Worm (Caenorhabditis elegans): Measurements from ENCODE around the gene lec-8.

DNA sequence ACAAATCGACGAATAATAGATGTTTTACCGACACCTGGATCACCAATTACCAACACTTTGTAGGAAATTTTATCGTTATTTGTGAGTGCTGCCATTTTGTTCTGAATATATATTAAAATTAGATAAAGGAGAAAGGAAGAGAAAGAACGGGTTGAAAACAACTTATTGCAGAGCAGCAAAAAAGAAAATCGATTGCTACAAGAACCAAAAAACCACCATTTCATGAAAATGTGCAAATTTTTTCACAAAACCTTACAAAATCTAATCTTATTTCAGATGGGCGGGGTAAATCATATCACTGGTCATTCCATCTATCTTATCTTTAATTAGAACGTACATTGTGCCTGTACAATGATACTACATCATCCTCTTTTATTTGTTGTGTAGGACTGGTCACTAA, 31.7 kb downstream of the lec-8 start, which contains the start of gene glo-1:
- TF ChIP-seq ahr-1 (tag; optimal IDR thresholded peaks at IDR 0.05): no peak
- TF ChIP-seq sox-4 (tag; optimal IDR thresholded peaks at IDR 0.05): no peak
- no peak for TF ChIP-seq tbx-2 (tag; optimal IDR thresholded peaks at IDR 0.05)

Data from whole organism, late embryonic.